Fruit fly (Drosophila melanogaster) Kc167 (cell line): Measurements from ENCODE around the gene cype.

Experiments used
- Sin3A ChIP-seq: fragments of >200 bp; optimal IDR thresholded peaks from 2 replicates; lab custom pipeline; 2018; ENCODE audit warnings: missing external identifiers
- h ChIP-seq: fragments of >200 bp; optimal IDR thresholded peaks from 3 replicates; lab custom pipeline; 2018; ENCODE audit warnings: missing external identifiers
- psq ChIP-seq: fragments of >200 bp; optimal IDR thresholded peaks from 2 replicates; lab custom pipeline; 2017; ENCODE audit warnings: missing external identifiers

dm6 chr2L:5338024-5338720 lies 11.1 kb downstream of the cype start, which contains the start of gene fusl:
- no peak for TF ChIP-seq h (lab: Kevin White, UChicago)
- TF ChIP-seq Sin3A: no peak
- no peak for TF ChIP-seq psq (lab: Kevin White, UChicago)
